Worm (Caenorhabditis elegans): ENCODE results near the gene T22D1.1.

DNA sequence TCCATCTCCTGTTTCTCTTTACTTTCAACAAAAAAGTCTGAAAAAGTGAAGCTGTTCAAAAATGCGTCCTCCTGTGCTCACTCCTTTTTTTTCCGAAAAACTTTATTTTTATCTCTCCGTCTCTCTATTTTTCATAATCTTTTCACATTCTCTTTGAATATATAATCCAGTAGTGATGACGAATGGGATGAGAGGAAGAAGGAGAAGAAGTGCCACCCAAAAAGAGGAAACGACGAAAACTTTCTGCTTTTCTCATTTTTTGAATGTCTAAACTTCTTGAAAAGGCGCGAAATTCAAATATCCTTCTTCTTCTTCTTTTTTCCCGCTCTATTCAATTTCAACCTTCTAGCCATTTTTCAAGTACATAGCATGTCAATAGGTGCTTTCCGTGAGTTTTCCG, 31.5 kb downstream of the T22D1.1 start:
- TF ChIP-seq tab-1 (GFP tag; IDR thresholded peaks at IDR 0.05) (no peak), klf-2 (GFP tag; conservative IDR thresholded peaks at IDR 0.05) (no peak), ztf-29 (GFP tag; IDR thresholded peaks at IDR 0.05) (no peak), flt-1 (GFP tag; IDR thresholded peaks at IDR 0.05) (no peak), ref-1 (GFP tag; conservative IDR thresholded peaks at IDR 0.05) (no peak), med-1 (GFP tag; optimal IDR thresholded peaks at IDR 0.05; ENCODE audit: insufficient read depth) (no peak)

Data from whole organism, midembryonic.